In the genomic region with DNA sequence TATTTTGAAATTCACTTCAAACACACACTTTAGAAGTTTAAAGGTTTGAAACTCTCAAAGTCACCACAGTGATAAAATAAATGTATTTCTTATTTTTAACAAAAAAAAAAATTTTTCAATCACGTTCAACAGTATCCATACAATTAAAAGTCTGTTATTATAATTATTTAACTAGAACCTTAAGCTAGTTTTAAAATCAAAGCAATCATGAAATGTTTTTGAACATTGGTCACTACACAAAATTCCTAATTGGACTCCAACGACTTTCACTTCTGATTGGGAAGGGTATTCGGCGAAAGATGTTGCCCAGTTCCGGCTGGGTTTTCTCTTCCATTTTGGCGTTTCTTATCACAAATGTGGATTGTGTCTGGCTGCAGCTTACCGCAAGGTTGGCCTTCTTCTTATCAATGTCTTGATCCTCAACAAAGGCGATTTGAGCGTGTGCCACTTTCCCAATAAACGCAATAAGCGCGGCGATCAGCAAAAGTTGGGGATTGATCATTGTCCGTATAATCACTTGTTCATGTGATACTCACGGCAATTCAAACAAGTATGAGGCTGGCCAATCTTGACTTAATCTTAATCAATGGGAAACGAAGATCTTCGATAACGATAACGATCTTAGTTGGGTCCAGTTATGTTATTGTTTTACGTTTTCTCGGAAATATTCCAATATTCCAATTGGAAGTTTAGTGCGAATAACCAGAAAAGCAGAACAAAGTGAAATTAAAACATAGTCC, we compare ENCODE assay signal across 1 fruit fly cellular context.
TF ChIP-seq lines count a peak whose summit lies in the region.

No protein-coding gene starts in this region.

TF ChIP-seq in whole organism, embryonic, 481 proteins besides CTCF, POLR2A, EP300 and RAD21 (continued from another document):
- TF ChIP-seq CG15073 (GFP tag; optimal IDR thresholded peaks at IDR 0.05; lab: Kevin White, UChicago) (no peak), MBD-R2 (GFP tag; IDR thresholded peaks at IDR 0.05; lab: Robert Waterston, UW) (0 out of 2 replicates have a peak, but pooled peaks have one; percentile 7), CG14965 (GFP tag; optimal IDR thresholded peaks at IDR 0.05; lab: Kevin White, UChicago; ENCODE audit: borderline replicate concordance) (no peak), dysf (GFP tag; IDR thresholded peaks at IDR 0.05; lab: Robert Waterston, UW) (0 out of 3 replicates have a peak, but pooled peaks have one; percentile 36), CG14014 (GFP tag; IDR thresholded peaks at IDR 0.05; lab: Robert Waterston, UW) (no peak), CG17385 (GFP tag; optimal IDR thresholded peaks at IDR 0.05; lab: Kevin White, UChicago) (peak; percentile 46), CG8281 (tag; optimal IDR thresholded peaks at IDR 0.05; lab: Kevin White, UChicago) (peak; percentile 11), caup (GFP tag; optimal IDR thresholded peaks at IDR 0.05; lab: Kevin White, UChicago; ENCODE audit: severe bottlenecking) (peak; percentile 15), CG31365 (tag; optimal IDR thresholded peaks at IDR 0.05; lab: Kevin White, UChicago) (no peak), CG10366 (GFP tag; IDR thresholded peaks at IDR 0.05; lab: Robert Waterston, UW) (peak; percentile 12; the same call in 1 of the 2 replicates), nau (GFP tag; optimal IDR thresholded peaks at IDR 0.05; lab: Kevin White, UChicago) (no peak), CG16863 (GFP tag; optimal IDR thresholded peaks at IDR 0.05; lab: Kevin White, UChicago) (no peak), NfI (GFP tag; optimal IDR thresholded peaks at IDR 0.05; lab: Kevin White, UChicago) (peak; percentile 36), onecut (GFP tag; IDR thresholded peaks at IDR 0.05; lab: Robert Waterston, UW) (peak; percentile 26; the same call in 1 of the 2 replicates), CG14441 (GFP tag; IDR thresholded peaks at IDR 0.05; lab: Robert Waterston, UW) (no peak), Aef1 (GFP tag; IDR thresholded peaks at IDR 0.05; lab: Robert Waterston, UW) (no peak), CG17829 (tag; optimal IDR thresholded peaks at IDR 0.05; lab: Kevin White, UChicago) (peak; percentile 51), Fer1 (GFP tag; optimal IDR thresholded peaks at IDR 0.05; lab: Kevin White, UChicago) (peak; percentile 45), CG31441 (GFP tag; IDR thresholded peaks at IDR 0.05; lab: Robert Waterston, UW) (peak; percentile 56), scrt (GFP tag; optimal IDR thresholded peaks at IDR 0.05; lab: Kevin White, UChicago) (peak; percentile 5), CG1603 (tag; optimal IDR thresholded peaks at IDR 0.05; lab: Kevin White, UChicago) (no peak), E2f1 (GFP tag; IDR thresholded peaks at IDR 0.05; lab: Robert Waterston, UW) (no peak), Trl (optimal IDR thresholded peaks at IDR 0.05; lab: Kevin White, UChicago) (no peak), Trl (GFP tag; optimal IDR thresholded peaks at IDR 0.05; lab: Kevin White, UChicago) (no peak), CG2712 (tag; optimal IDR thresholded peaks at IDR 0.05; lab: Kevin White, UChicago) (peak; percentile 59), knrl (GFP tag; IDR thresholded peaks at IDR 0.05; lab: Robert Waterston, UW; ENCODE audit: partially characterized antibody) (no peak), Ssrp (tag; optimal IDR thresholded peaks at IDR 0.05; lab: Kevin White, UChicago) (peak; percentile 57), CG13775 (GFP tag; optimal IDR thresholded peaks at IDR 0.05; lab: Kevin White, UChicago) (peak; percentile 40), CG18619 (GFP tag; optimal IDR thresholded peaks at IDR 0.05; lab: Kevin White, UChicago) (peak; percentile 51), ap (GFP tag; IDR thresholded peaks at IDR 0.05; lab: Robert Waterston, UW) (no peak), Dfd (GFP tag; optimal IDR thresholded peaks at IDR 0.05; lab: Kevin White, UChicago) (no peak), CG9727 (GFP tag; optimal IDR thresholded peaks at IDR 0.05; lab: Kevin White, UChicago) (peak; percentile 35), bsh (GFP tag; optimal IDR thresholded peaks at IDR 0.05; lab: Kevin White, UChicago) (peak in 1 of 2 experiments; percentile 28), Fer2 (tag; optimal IDR thresholded peaks at IDR 0.05; lab: Kevin White, UChicago) (no peak), ase (GFP tag; IDR thresholded peaks at IDR 0.05; lab: Robert Waterston, UW) (no peak), CG8924 (tag; optimal IDR thresholded peaks at IDR 0.05; lab: Kevin White, UChicago) (peak; percentile 11), CG9609 (GFP tag; optimal IDR thresholded peaks at IDR 0.05; lab: Kevin White, UChicago) (no peak), Oli (tag; optimal IDR thresholded peaks at IDR 0.05; lab: Kevin White, UChicago) (peak; percentile 64), CG5180 (GFP tag; optimal IDR thresholded peaks at IDR 0.05; lab: Kevin White, UChicago) (peak; percentile 22), nmo (GFP tag; optimal IDR thresholded peaks at IDR 0.05; lab: Kevin White, UChicago) (peak; percentile 45), CG11247 (GFP tag; IDR thresholded peaks at IDR 0.05; lab: Robert Waterston, UW) (no peak), CG11456 (GFP tag; IDR thresholded peaks at IDR 0.05; lab: Robert Waterston, UW) (no peak), Nf-YB (GFP tag; optimal IDR thresholded peaks at IDR 0.05; lab: Kevin White, UChicago) (peak; percentile 17), gro (GFP tag; optimal IDR thresholded peaks at IDR 0.05; lab: Kevin White, UChicago) (no peak), HLHmδ (GFP tag; optimal IDR thresholded peaks at IDR 0.05; lab: Kevin White, UChicago) (no peak), Hey (tag; optimal IDR thresholded peaks at IDR 0.05; lab: Kevin White, UChicago) (no peak), BtbVII (GFP tag; optimal IDR thresholded peaks at IDR 0.05; lab: Kevin White, UChicago) (peak; percentile 19), nom (GFP tag; optimal IDR thresholded peaks at IDR 0.05; lab: Kevin White, UChicago) (no peak), fd102C (GFP tag; optimal IDR thresholded peaks at IDR 0.05; lab: Kevin White, UChicago) (no peak), Chrac-16 (GFP tag; optimal IDR thresholded peaks at IDR 0.05; lab: Kevin White, UChicago) (no peak), Hr51 (GFP tag; optimal IDR thresholded peaks at IDR 0.05; lab: Kevin White, UChicago) (peak in 1 of 2 experiments; percentile 70), CG34422 (GFP tag; IDR thresholded peaks at IDR 0.05; lab: Robert Waterston, UW) (0 out of 3 replicates have a peak, but pooled peaks have one; percentile 20), CG16815 (GFP tag; optimal IDR thresholded peaks at IDR 0.05; lab: Kevin White, UChicago) (peak; percentile 3), lola (GFP tag; optimal IDR thresholded peaks at IDR 0.05; lab: Kevin White, UChicago) (peak in 1 of 3 experiments; percentile 33), CG9215 (GFP tag; IDR thresholded peaks at IDR 0.05; lab: Robert Waterston, UW) (no peak), CG1529 (GFP tag; optimal IDR thresholded peaks at IDR 0.05; lab: Kevin White, UChicago) (peak; percentile 34), ftz-f1 (GFP tag; optimal IDR thresholded peaks at IDR 0.05; lab: Kevin White, UChicago) (no peak), Sox102F (GFP tag; optimal IDR thresholded peaks at IDR 0.05; lab: Kevin White, UChicago) (no peak), CG3163 (GFP tag; optimal IDR thresholded peaks at IDR 0.05; lab: Kevin White, UChicago) (no peak), CG16813 (GFP tag; IDR thresholded peaks at IDR 0.05; lab: Robert Waterston, UW; ENCODE audit: partially characterized antibody) (no peak), run (tag; optimal IDR thresholded peaks at IDR 0.05; lab: Kevin White, UChicago) (no peak), bbx (GFP tag; IDR thresholded peaks at IDR 0.05; lab: Robert Waterston, UW; ENCODE audit: partially characterized antibody) (no peak), Hr78 (GFP tag; optimal IDR thresholded peaks at IDR 0.05; lab: Kevin White, UChicago) (no peak), chif (GFP tag; optimal IDR thresholded peaks at IDR 0.05; lab: Kevin White, UChicago) (peak in 1 of 2 experiments; percentile 1), CG32772 (GFP tag; IDR thresholded peaks at IDR 0.05; lab: Robert Waterston, UW) (no peak), CG8944 (GFP tag; optimal IDR thresholded peaks at IDR 0.05; lab: Kevin White, UChicago) (no peak), grn (GFP tag; optimal IDR thresholded peaks at IDR 0.05; lab: Kevin White, UChicago) (peak; percentile 53), CG10979 (tag; optimal IDR thresholded peaks at IDR 0.05; lab: Kevin White, UChicago) (peak; percentile 52), cwo (GFP tag; optimal IDR thresholded peaks at IDR 0.05; lab: Kevin White, UChicago) (peak; percentile 16), Xrp1 (GFP tag; IDR thresholded peaks at IDR 0.05; lab: Robert Waterston, UW) (peak; percentile 15; the same call in 1 of the 2 replicates), CG3281 (GFP tag; optimal IDR thresholded peaks at IDR 0.05; lab: Kevin White, UChicago) (peak; percentile 45), peb (GFP tag; IDR thresholded peaks at IDR 0.05; lab: Robert Waterston, UW) (0 out of 2 replicates have a peak, but pooled peaks have one; percentile 10), ac (GFP tag; optimal IDR thresholded peaks at IDR 0.05; lab: Kevin White, UChicago) (no peak), CG13424 (tag; optimal IDR thresholded peaks at IDR 0.05; lab: Kevin White, UChicago) (peak; percentile 63), CG30431 (GFP tag; optimal IDR thresholded peaks at IDR 0.05; lab: Kevin White, UChicago) (no peak), fd96Cb (tag; optimal IDR thresholded peaks at IDR 0.05; lab: Kevin White, UChicago) (peak; percentile 29), CG14710 (tag; optimal IDR thresholded peaks at IDR 0.05; lab: Kevin White, UChicago) (peak; percentile 20), CG15601 (tag; optimal IDR thresholded peaks at IDR 0.05; lab: Kevin White, UChicago) (peak; percentile 21)
